Fruit fly (Drosophila melanogaster) whole organism, embryonic: ENCODE measurements around the gene CG33325.

Experiments
- Atf6 ChIP-seq: fragments of 200-800 bp; sonication (Bioruptor generic); IDR thresholded peaks from 2 replicates; pipeline ENCODE4 v1.3.6; 2022; ENCODE audit warnings: missing biosample characterization, missing genetic modification characterization
- Blimp-1 ChIP-seq: fragments of 200-800 bp; sonication (Bioruptor generic); optimal IDR thresholded peaks from 3 replicates; lab custom pipeline; 2018; ENCODE audit warnings: missing biosample characterization, missing genetic modification characterization, mild to moderate bottlenecking, moderate library complexity, missing genetic modification reagents
- CG11085 ChIP-seq: fragments of 200-800 bp; sonication (Bioruptor generic); IDR thresholded peaks from 2 replicates; pipeline ENCODE4 v1.3.6; 2022; ENCODE audit warnings: missing biosample characterization, missing genetic modification characterization
- CG11398 ChIP-seq: fragments of 200-800 bp; sonication (Bioruptor generic); optimal IDR thresholded peaks from 2 replicates; lab custom pipeline; 2016; ENCODE audit warnings: missing biosample characterization, missing genetic modification characterization
- CG12219 ChIP-seq: fragments of 200-800 bp; sonication (Bioruptor generic); optimal IDR thresholded peaks from 3 replicates; lab custom pipeline; 2018; ENCODE audit warnings: missing biosample characterization, mild to moderate bottlenecking, missing genetic modification characterization
- CG12236 ChIP-seq: fragments of 200-800 bp; sonication (Bioruptor generic); optimal IDR thresholded peaks from 2 replicates; lab custom pipeline; 2016; ENCODE audit warnings: missing biosample characterization, missing genetic modification characterization
- CG13287 ChIP-seq: fragments of 200-800 bp; sonication (Bioruptor generic); IDR thresholded peaks from 2 replicates; pipeline ENCODE4 v1.3.6; 2022; ENCODE audit warnings: missing biosample characterization, missing genetic modification characterization; ENCODE audit not compliant: partially characterized antibody
- CG15514 ChIP-seq: fragments of 200-800 bp; sonication (Bioruptor generic); optimal IDR thresholded peaks from 3 replicates; lab custom pipeline; 2017; ENCODE audit warnings: missing biosample characterization, missing genetic modification characterization, mild to moderate bottlenecking, moderate library complexity, missing genetic modification reagents
- CG17568 ChIP-seq: fragments of 200-800 bp; sonication (Bioruptor generic); optimal IDR thresholded peaks from 2 replicates; lab custom pipeline; 2018; ENCODE audit warnings: missing biosample characterization, mild to moderate bottlenecking, missing genetic modification characterization, moderate library complexity
- CG18599 ChIP-seq: fragments of 200-800 bp; sonication (Bioruptor generic); optimal IDR thresholded peaks from 3 replicates; lab custom pipeline; 2017; ENCODE audit warnings: missing biosample characterization, missing genetic modification characterization, mild to moderate bottlenecking, moderate library complexity, missing genetic modification reagents
- CG3163 ChIP-seq: fragments of 200-800 bp; sonication (Bioruptor generic); optimal IDR thresholded peaks from 3 replicates; lab custom pipeline; 2016; ENCODE audit warnings: missing biosample characterization, missing genetic modification characterization
- CG6854 ChIP-seq: fragments of 200-800 bp; sonication (Bioruptor generic); optimal IDR thresholded peaks from 3 replicates; lab custom pipeline; 2017; ENCODE audit warnings: missing biosample characterization, mild to moderate bottlenecking, missing genetic modification characterization
- CG7372 ChIP-seq: fragments of 200-800 bp; sonication (Bioruptor generic); IDR thresholded peaks from 2 replicates; pipeline ENCODE4 v1.3.6; 2022; ENCODE audit warnings: missing biosample characterization, missing genetic modification characterization
- CG8281 ChIP-seq: fragments of 200-800 bp; sonication (Bioruptor generic); optimal IDR thresholded peaks from 2 replicates; lab custom pipeline; 2018; ENCODE audit warnings: missing biosample characterization, mild to moderate bottlenecking, missing genetic modification characterization, moderate library complexity
- Deaf1 ChIP-seq: fragments of 200-800 bp; optimal IDR thresholded peaks from 3 replicates; lab custom pipeline; 2019; ENCODE audit warnings: missing biosample characterization, mild to moderate bottlenecking, missing genetic modification characterization, moderate library complexity
- Doc2 ChIP-seq: fragments of 200-800 bp; sonication (Bioruptor generic); IDR thresholded peaks from 2 replicates; pipeline ENCODE4 v1.3.6; 2022; ENCODE audit warnings: missing biosample characterization, missing genetic modification characterization
- Doc3 ChIP-seq: fragments of 200-800 bp; sonication (Bioruptor generic); IDR thresholded peaks from 3 replicates; pipeline ENCODE4 v1.3.6; 2022; ENCODE audit warnings: missing biosample characterization, missing genetic modification characterization; ENCODE audit not compliant: partially characterized antibody
- Gug ChIP-seq: fragments of 200-800 bp; sonication (Bioruptor generic); IDR thresholded peaks from 4 replicates; pipeline ENCODE4 v1.3.6; 2022; ENCODE audit warnings: missing biosample characterization, missing genetic modification characterization
- HHEX ChIP-seq: fragments of 200-800 bp; sonication (Bioruptor generic); optimal IDR thresholded peaks from 3 replicates; lab custom pipeline; 2017; ENCODE audit warnings: missing biosample characterization, mild to moderate bottlenecking, missing genetic modification characterization, missing genetic modification reagents
- HLHmδ ChIP-seq: fragments of 200-800 bp; sonication (Bioruptor generic); optimal IDR thresholded peaks from 2 replicates; lab custom pipeline; 2018; ENCODE audit warnings: missing biosample characterization, mild to moderate bottlenecking, missing genetic modification characterization, moderate library complexity
- MTF-1 ChIP-seq: fragments of 200-800 bp; sonication (Bioruptor generic); optimal IDR thresholded peaks from 2 replicates; lab custom pipeline; 2018; ENCODE audit warnings: missing biosample characterization, mild to moderate bottlenecking, missing genetic modification characterization, borderline replicate concordance
- Nf-YA ChIP-seq: fragments of 200-800 bp; sonication (Bioruptor generic); IDR thresholded peaks from 2 replicates; pipeline ENCODE4 v1.3.6; 2022; ENCODE audit warnings: missing biosample characterization, missing genetic modification characterization
- Nf-YB ChIP-seq: fragments of 200-800 bp; sonication (Bioruptor generic); optimal IDR thresholded peaks from 3 replicates; lab custom pipeline; 2019; ENCODE audit warnings: missing biosample characterization, mild to moderate bottlenecking, missing genetic modification characterization, moderate library complexity
- Nf-YC ChIP-seq: fragments of 200-800 bp; optimal IDR thresholded peaks from 3 replicates; lab custom pipeline; 2019; ENCODE audit warnings: missing biosample characterization, mild to moderate bottlenecking, missing genetic modification characterization, moderate library complexity
- Poxn ChIP-seq: fragments of 200-800 bp; sonication (Bioruptor generic); IDR thresholded peaks from 2 replicates; pipeline ENCODE4 v1.3.6; 2022; ENCODE audit warnings: missing biosample characterization, missing genetic modification characterization
- Rfx ChIP-seq: fragments of 200-800 bp; sonication (Bioruptor generic); IDR thresholded peaks from 2 replicates; pipeline ENCODE4 v1.3.6; 2022; ENCODE audit warnings: missing biosample characterization, missing genetic modification characterization
- Scr ChIP-seq: fragments of 200-800 bp; sonication (Bioruptor generic); IDR thresholded peaks from 2 replicates; pipeline ENCODE4 v1.3.6; 2022; ENCODE audit warnings: missing biosample characterization, missing genetic modification characterization; ENCODE audit not compliant: partially characterized antibody
- abd-A ChIP-seq: fragments of 200-800 bp; sonication (Bioruptor generic); optimal IDR thresholded peaks from 3 replicates; lab custom pipeline; 2019; ENCODE audit warnings: missing biosample characterization, mild to moderate bottlenecking, missing genetic modification characterization, moderate library complexity
- bigmax ChIP-seq: fragments of 200-800 bp; sonication (Bioruptor generic); optimal IDR thresholded peaks from 2 replicates; lab custom pipeline; 2018; ENCODE audit warnings: missing biosample characterization, mild to moderate bottlenecking, missing genetic modification characterization
- dmrt11E ChIP-seq: fragments of 200-800 bp; sonication (Bioruptor generic); optimal IDR thresholded peaks from 3 replicates; lab custom pipeline; 2018; ENCODE audit warnings: missing biosample characterization, mild to moderate bottlenecking, missing genetic modification characterization, moderate library complexity
- emc ChIP-seq: fragments of 200-800 bp; sonication (Bioruptor generic); optimal IDR thresholded peaks from 2 replicates; lab custom pipeline; 2016; ENCODE audit warnings: missing biosample characterization, missing genetic modification characterization
- en ChIP-seq: fragments of 200-800 bp; sonication (Bioruptor generic); optimal IDR thresholded peaks from 2 replicates; lab custom pipeline; 2016; ENCODE audit warnings: missing biosample characterization, missing genetic modification characterization
- ham ChIP-seq: fragments of 200-800 bp; sonication (Bioruptor generic); IDR thresholded peaks from 2 replicates; pipeline ENCODE4 v1.3.6; 2022; ENCODE audit warnings: missing biosample characterization, missing genetic modification characterization
- her ChIP-seq: fragments of 200-800 bp; sonication (Bioruptor generic); optimal IDR thresholded peaks from 2 replicates; lab custom pipeline; 2016; ENCODE audit warnings: missing biosample characterization, missing genetic modification characterization
- jing ChIP-seq: fragments of 200-800 bp; sonication (Bioruptor generic); optimal IDR thresholded peaks from 2 replicates; lab custom pipeline; 2018; ENCODE audit warnings: missing biosample characterization, mild to moderate bottlenecking, missing genetic modification characterization
- lab ChIP-seq: fragments of 200-800 bp; sonication (Bioruptor generic); optimal IDR thresholded peaks from 3 replicates; lab custom pipeline; 2017; ENCODE audit warnings: missing biosample characterization, missing genetic modification characterization, mild to moderate bottlenecking, moderate library complexity, missing genetic modification reagents
- mam ChIP-seq: fragments of 200-800 bp; sonication (Bioruptor generic); optimal IDR thresholded peaks from 3 replicates; lab custom pipeline; 2016; ENCODE audit warnings: missing biosample characterization, missing genetic modification characterization
- nerfin-2 ChIP-seq: fragments of 200-800 bp; sonication (Bioruptor generic); IDR thresholded peaks from 2 replicates; pipeline ENCODE4 v1.3.6; 2022; ENCODE audit warnings: missing biosample characterization, missing genetic modification characterization; ENCODE audit not compliant: partially characterized antibody
- org-1 ChIP-seq: fragments of 200-800 bp; sonication (Bioruptor generic); optimal IDR thresholded peaks from 2 replicates; lab custom pipeline; 2017; ENCODE audit warnings: missing biosample characterization, missing genetic modification characterization
- psq ChIP-seq: fragments of 200-800 bp; sonication (Bioruptor generic); optimal IDR thresholded peaks from 2 replicates; lab custom pipeline; 2017; ENCODE audit warnings: missing biosample characterization, missing genetic modification characterization
- sens-2 ChIP-seq: fragments of 200-800 bp; sonication (Bioruptor generic); IDR thresholded peaks from 2 replicates; pipeline ENCODE4 v1.3.6; 2022; ENCODE audit warnings: missing biosample characterization, missing genetic modification characterization
- sna ChIP-seq: fragments of 200-800 bp; sonication (Bioruptor generic); IDR thresholded peaks from 2 replicates; pipeline ENCODE4 v1.3.6; 2022; ENCODE audit warnings: missing biosample characterization, missing genetic modification characterization; ENCODE audit not compliant: partially characterized antibody
- sob ChIP-seq: fragments of 200-800 bp; sonication (Bioruptor generic); IDR thresholded peaks from 2 replicates; pipeline ENCODE4 v1.3.6; 2022; ENCODE audit warnings: missing biosample characterization, missing genetic modification characterization
- sug ChIP-seq: fragments of 200-800 bp; optimal IDR thresholded peaks from 2 replicates; lab custom pipeline; 2019; ENCODE audit warnings: missing biosample characterization, mild to moderate bottlenecking, missing genetic modification characterization, moderate library complexity
- toy ChIP-seq: fragments of 200-800 bp; sonication (Bioruptor generic); IDR thresholded peaks from 2 replicates; pipeline ENCODE4 v1.3.6; 2022; ENCODE audit warnings: missing biosample characterization, missing genetic modification characterization
- twi ChIP-seq: fragments of 200-800 bp; optimal IDR thresholded peaks from 2 replicates; lab custom pipeline; 2019; ENCODE audit warnings: missing biosample characterization, mild to moderate bottlenecking, missing genetic modification characterization, moderate library complexity
- unpg ChIP-seq: fragments of 200-800 bp; sonication (Bioruptor generic); optimal IDR thresholded peaks from 3 replicates; lab custom pipeline; 2018; ENCODE audit warnings: missing biosample characterization, mild to moderate bottlenecking, missing genetic modification characterization, moderate library complexity
- vfl ChIP-seq: fragments of 200-800 bp; sonication (Bioruptor generic); optimal IDR thresholded peaks from 2 replicates; lab custom pipeline; 2016; ENCODE audit warnings: missing biosample characterization, missing genetic modification characterization
- wek ChIP-seq: fragments of 200-800 bp; sonication (Bioruptor generic); optimal IDR thresholded peaks from 3 replicates; lab custom pipeline; 2018; ENCODE audit warnings: missing biosample characterization, mild to moderate bottlenecking, missing genetic modification characterization, moderate library complexity

CG33325 gene

DNA sequence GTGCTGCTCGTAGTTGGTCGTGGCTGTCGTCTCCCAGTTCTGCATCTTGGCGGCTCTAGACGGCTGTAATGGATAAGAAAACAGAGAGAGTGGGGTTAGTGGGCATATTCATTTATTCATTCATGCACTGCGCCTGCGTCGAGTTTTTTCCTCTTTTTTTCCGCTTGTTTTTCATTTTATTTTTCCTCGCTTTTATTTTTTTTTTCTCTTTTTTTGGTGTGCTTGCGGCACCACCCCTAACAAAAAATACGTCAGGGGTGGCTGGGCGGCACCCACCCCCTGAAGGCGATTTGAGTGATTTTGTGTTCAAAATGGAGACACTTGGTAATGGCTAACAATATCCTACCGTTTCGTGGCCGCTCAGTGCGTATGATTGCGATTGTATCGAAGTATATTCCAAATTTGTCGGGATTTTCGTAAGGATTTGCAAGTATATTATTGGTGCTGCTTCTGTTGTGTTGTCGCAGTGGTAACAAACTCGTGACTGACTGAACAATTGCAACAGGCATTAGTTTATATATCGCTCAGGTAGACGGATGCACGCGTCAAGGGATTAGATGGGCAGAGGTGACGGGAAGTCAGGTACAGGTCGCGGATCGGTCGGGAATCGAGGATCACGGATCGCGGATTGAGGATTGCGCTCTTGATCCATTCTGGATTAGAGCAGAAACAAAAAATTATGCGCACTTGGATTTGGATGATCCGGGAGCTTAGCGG lies 14.4 kb upstream of the CG33325 start (continued):
- TF ChIP-seq sob, result no peak; the same call in 1 of the 2 replicates
- peak; percentile 66; the same call in 1 of the 2 replicates for TF ChIP-seq Rfx (GFP tag; lab: Robert Waterston, UW)
- TF ChIP-seq CG15514 (GFP tag; lab: Kevin White, UChicago), result peak; percentile 70
- no peak for TF ChIP-seq CG11398
- TF ChIP-seq Deaf1 (tag; lab: Kevin White, UChicago), result no peak
- TF ChIP-seq CG17568 (GFP tag; lab: Kevin White, UChicago), result peak; percentile 44
- peak; percentile 32 for TF ChIP-seq HHEX (GFP tag; lab: Kevin White, UChicago)
- peak; percentile 48; the same call in 1 of the 2 replicates for TF ChIP-seq toy (GFP tag; lab: Robert Waterston, UW)
- TF ChIP-seq CG8281 (tag; lab: Kevin White, UChicago), result no peak
- no peak for TF ChIP-seq Blimp-1 (GFP tag; lab: Kevin White, UChicago)
- TF ChIP-seq Doc3 (GFP tag; lab: Robert Waterston, UW), result no peak
- no peak for TF ChIP-seq HLHmδ (GFP tag; lab: Kevin White, UChicago)
- no peak for TF ChIP-seq her (GFP tag; lab: Kevin White, UChicago)
- TF ChIP-seq CG3163, result no peak
- peak; percentile 56 for TF ChIP-seq lab (GFP tag; lab: Kevin White, UChicago)
- no peak for TF ChIP-seq emc
- TF ChIP-seq sna (GFP tag; lab: Robert Waterston, UW), result no peak
- TF ChIP-seq CG7372 (GFP tag; lab: Robert Waterston, UW), result no peak
- TF ChIP-seq Nf-YA (GFP tag; lab: Robert Waterston, UW), result no peak
- no peak for TF ChIP-seq psq
- TF ChIP-seq unpg (GFP tag; lab: Kevin White, UChicago), result no peak
- no peak for TF ChIP-seq ham (GFP tag; lab: Robert Waterston, UW)
- TF ChIP-seq abd-A (tag; lab: Kevin White, UChicago), result no peak
- no peak for TF ChIP-seq CG12219 (GFP tag; lab: Kevin White, UChicago)
- TF ChIP-seq org-1 (GFP tag; lab: Kevin White, UChicago), result no peak
- TF ChIP-seq bigmax, result no peak
- no peak for TF ChIP-seq jing (GFP tag; lab: Kevin White, UChicago)
- no peak for TF ChIP-seq Doc2 (GFP tag; lab: Robert Waterston, UW)
- no peak for TF ChIP-seq CG12236
- TF ChIP-seq mam, result no peak
- TF ChIP-seq vfl (GFP tag; lab: Kevin White, UChicago), result no peak
- TF ChIP-seq CG18599 (GFP tag; lab: Kevin White, UChicago), result no peak
- no peak for TF ChIP-seq CG11085
- TF ChIP-seq Gug, result no peak
- TF ChIP-seq Scr (GFP tag; lab: Robert Waterston, UW), result no peak
- peak; percentile 78 for TF ChIP-seq Atf6
- TF ChIP-seq MTF-1, result peak; percentile 9
- no peak for TF ChIP-seq Poxn
- no peak for TF ChIP-seq en
- 0 out of 2 replicates have a peak, but pooled peaks have one; percentile 17 for TF ChIP-seq sens-2 (GFP tag; lab: Robert Waterston, UW)
- TF ChIP-seq Nf-YB (GFP tag; lab: Kevin White, UChicago), result peak; percentile 66
- no peak for TF ChIP-seq nerfin-2 (GFP tag; lab: Robert Waterston, UW)
- TF ChIP-seq CG6854 (GFP tag; lab: Kevin White, UChicago), result peak; percentile 77
- TF ChIP-seq CG13287 (GFP tag; lab: Robert Waterston, UW), result no peak
- no peak for TF ChIP-seq wek (GFP tag; lab: Kevin White, UChicago)
- TF ChIP-seq sug, result no peak
- TF ChIP-seq twi (tag; lab: Kevin White, UChicago), result no peak
- no peak for TF ChIP-seq dmrt11E (tag; lab: Kevin White, UChicago)
- TF ChIP-seq Nf-YC, result peak; percentile 73
